Fruit fly (Drosophila melanogaster): ENCODE results near the gene ko.

ko gene

dm6 chr3L:21052191-21052951 is 78.6 kb downstream of the ko start (continued):
- TF ChIP-seq lov (optimal IDR thresholded peaks at IDR 0.05) (no peak), lov (GFP tag; IDR thresholded peaks at IDR 0.05) (0 out of 3 replicates have a peak, but pooled peaks have one; percentile 12), CG30403 (GFP tag; optimal IDR thresholded peaks at IDR 0.05) (no peak), gem (tag; optimal IDR thresholded peaks at IDR 0.05) (peak; percentile 19), fd64A (GFP tag; optimal IDR thresholded peaks at IDR 0.05) (no peak), CTCF (GFP tag; optimal IDR thresholded peaks at IDR 0.05) (no peak), CG18262 (tag; optimal IDR thresholded peaks at IDR 0.05) (no peak), Antp (GFP tag; optimal IDR thresholded peaks at IDR 0.05) (no peak), CG31365 (tag; optimal IDR thresholded peaks at IDR 0.05) (no peak), CG11504 (tag; optimal IDR thresholded peaks at IDR 0.05) (no peak), grn (GFP tag; optimal IDR thresholded peaks at IDR 0.05) (no peak), chn (GFP tag; optimal IDR thresholded peaks at IDR 0.05) (no peak), CG9932 (GFP tag; IDR thresholded peaks at IDR 0.05) (peak; percentile 24; the same call in 1 of the 2 replicates), CG12219 (GFP tag; optimal IDR thresholded peaks at IDR 0.05) (no peak), chif (GFP tag; optimal IDR thresholded peaks at IDR 0.05) (no peak), ssp (GFP tag; IDR thresholded peaks at IDR 0.05) (no peak), Taf1 (GFP tag; IDR thresholded peaks at IDR 0.05) (no peak), knrl (GFP tag; IDR thresholded peaks at IDR 0.05; ENCODE audit: partially characterized antibody) (no peak), Asciz (GFP tag; optimal IDR thresholded peaks at IDR 0.05) (no peak), tna (GFP tag; IDR thresholded peaks at IDR 0.05; ENCODE audit: partially characterized antibody) (0 out of 2 replicates have a peak, but pooled peaks have one; percentile 22), CG1792 (GFP tag; optimal IDR thresholded peaks at IDR 0.05) (no peak), Drgx (GFP tag; IDR thresholded peaks at IDR 0.05) (peak; percentile 20), Dp (GFP tag; optimal IDR thresholded peaks at IDR 0.05) (no peak), CG6175 (GFP tag; IDR thresholded peaks at IDR 0.05) (0 out of 3 replicates have a peak, but pooled peaks have one; percentile 64), klu (GFP tag; IDR thresholded peaks at IDR 0.05) (peak; percentile 68), CG10543 (GFP tag; optimal IDR thresholded peaks at IDR 0.05) (peak; percentile 8), CG8478 (optimal IDR thresholded peaks at IDR 0.05) (no peak), bbx (GFP tag; IDR thresholded peaks at IDR 0.05; ENCODE audit: partially characterized antibody) (peak; percentile 39), CG8281 (tag; optimal IDR thresholded peaks at IDR 0.05) (no peak), rib (GFP tag; IDR thresholded peaks at IDR 0.05) (0 out of 2 replicates have a peak, but pooled peaks have one; percentile 46), twi (tag; optimal IDR thresholded peaks at IDR 0.05) (no peak)

- TF ChIP-seq D19A (tag; optimal IDR thresholded peaks at IDR 0.05) = peak; percentile 1
- TF ChIP-seq CrebB (tag; optimal IDR thresholded peaks at IDR 0.05) = no peak
- TF ChIP-seq CG34224 (GFP tag; IDR thresholded peaks at IDR 0.05; ENCODE audit: partially characterized antibody) = no peak
- peak; percentile 71 for TF ChIP-seq cwo (GFP tag; optimal IDR thresholded peaks at IDR 0.05)
- no peak for TF ChIP-seq HmgD (GFP tag; optimal IDR thresholded peaks at IDR 0.05)
- TF ChIP-seq mirr (GFP tag; optimal IDR thresholded peaks at IDR 0.05) = peak; percentile 77
- no peak for TF ChIP-seq CG15073 (GFP tag; optimal IDR thresholded peaks at IDR 0.05)
- peak; percentile 33 for TF ChIP-seq CG34376 (GFP tag; optimal IDR thresholded peaks at IDR 0.05)
- TF ChIP-seq CG18619 (GFP tag; optimal IDR thresholded peaks at IDR 0.05) = peak; percentile 16
- TF ChIP-seq hkb (optimal IDR thresholded peaks at IDR 0.05) = no peak
- peak; percentile 19; the same call in 1 of the 2 replicates for TF ChIP-seq hkb (GFP tag; IDR thresholded peaks at IDR 0.05)
- peak; percentile 4 for TF ChIP-seq HmgZ (tag; optimal IDR thresholded peaks at IDR 0.05)
- peak; percentile 14; the same call in 1 of the 2 replicates for TF ChIP-seq Awh (GFP tag; IDR thresholded peaks at IDR 0.05)
- peak; percentile 76 for TF ChIP-seq nerfin-1 (tag; optimal IDR thresholded peaks at IDR 0.05)
- TF ChIP-seq CG6791 (GFP tag; IDR thresholded peaks at IDR 0.05; ENCODE audit: partially characterized antibody) = no peak
- no peak for TF ChIP-seq MBD-R2 (GFP tag; IDR thresholded peaks at IDR 0.05)
- TF ChIP-seq Eip74EF (GFP tag; optimal IDR thresholded peaks at IDR 0.05) = no peak
- no peak for TF ChIP-seq C15 (GFP tag; IDR thresholded peaks at IDR 0.05)
- TF ChIP-seq sd (tag; optimal IDR thresholded peaks at IDR 0.05) = peak; percentile 87
Observed at dm6 chr3L:21050068-21050736, 80.8 kb downstream of the ko start.
